Fruit fly (Drosophila melanogaster) Kc167 (cell line): ENCODE results near the gene CG32163.

Experiments used
- Myc ChIP-seq: fragments of >200 bp; optimal IDR thresholded peaks from 2 replicates; lab custom pipeline; 2017; ENCODE audit warnings: missing external identifiers
- Sin3A ChIP-seq: fragments of >200 bp; optimal IDR thresholded peaks from 2 replicates; lab custom pipeline; 2018; ENCODE audit warnings: missing external identifiers
- h ChIP-seq: fragments of >200 bp; optimal IDR thresholded peaks from 3 replicates; lab custom pipeline; 2018; ENCODE audit warnings: missing external identifiers
- insv ChIP-seq: fragments of >200 bp; optimal IDR thresholded peaks from 3 replicates; lab custom pipeline; 2018; ENCODE audit warnings: missing external identifiers
- psq ChIP-seq: fragments of >200 bp; optimal IDR thresholded peaks from 2 replicates; lab custom pipeline; 2017; ENCODE audit warnings: missing external identifiers
- ttk ChIP-seq: sonication (Bioruptor generic); optimal IDR thresholded peaks from 2 replicates; lab custom pipeline; 2017; ENCODE audit warnings: missing external identifiers

DNA sequence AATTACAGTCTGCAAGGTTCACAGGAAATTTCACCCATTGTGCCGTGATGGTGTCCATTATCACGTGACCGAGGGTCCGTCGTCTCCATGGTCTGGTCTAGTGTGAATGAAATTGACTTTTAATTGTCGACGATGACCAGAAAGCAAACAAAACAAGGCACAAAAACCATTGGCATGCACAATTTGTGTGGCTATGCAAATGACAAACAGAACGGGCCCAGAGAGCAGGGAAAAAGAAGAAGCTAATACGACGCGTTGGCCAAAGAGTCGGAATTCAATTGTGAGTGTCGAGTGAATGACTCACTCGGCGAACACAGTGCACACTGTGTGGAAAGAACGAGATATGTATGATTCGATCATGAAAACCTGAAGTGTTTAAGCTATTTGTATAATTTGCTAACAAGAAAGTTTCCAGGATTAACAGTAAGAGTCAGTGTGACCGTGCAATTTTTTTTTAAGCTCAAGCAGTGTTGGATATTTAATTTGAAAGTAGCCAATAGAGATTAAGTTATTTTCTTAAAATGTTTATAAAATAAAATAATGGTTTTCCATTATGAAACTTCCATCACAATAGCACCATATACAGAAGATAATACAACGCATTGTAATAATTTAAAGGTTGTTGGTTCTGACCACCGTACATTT is 48.7 kb downstream of the CG32163 start:
- TF ChIP-seq Sin3A (lab: Kevin White, UChicago) = no peak
- TF ChIP-seq h (lab: Kevin White, UChicago) = no peak
- TF ChIP-seq psq (lab: Kevin White, UChicago) = no peak
- TF ChIP-seq ttk (lab: Kevin White, UChicago) = no peak
- TF ChIP-seq Myc (lab: Kevin White, UChicago) = no peak
- TF ChIP-seq insv (lab: Kevin White, UChicago) = no peak
